Fruit fly (Drosophila melanogaster) whole organism, embryonic: ENCODE results near the gene Df31.

ENCODE experiments used
- Awh ChIP-seq: fragments of 200-800 bp; sonication (Bioruptor generic); IDR thresholded peaks from 2 replicates; pipeline ENCODE4, ENCODE4 v1.3.6; 2022; ENCODE audit warnings: missing biosample characterization, missing genetic modification characterization
- Blimp-1 ChIP-seq: fragments of 200-800 bp; sonication (Bioruptor generic); optimal IDR thresholded peaks from 3 replicates; lab custom pipeline; 2018; ENCODE audit warnings: missing biosample characterization, missing genetic modification characterization, mild to moderate bottlenecking, moderate library complexity, missing genetic modification reagents
- CG10366 ChIP-seq: fragments of 200-800 bp; sonication (Bioruptor generic); IDR thresholded peaks from 2 replicates; pipeline ENCODE4 v1.3.6; 2022; ENCODE audit warnings: missing biosample characterization, missing genetic modification characterization
- CG11247 ChIP-seq: fragments of 200-800 bp; sonication (Bioruptor generic); IDR thresholded peaks from 2 replicates; pipeline ENCODE4 v1.3.6; 2022; ENCODE audit warnings: missing biosample characterization, missing genetic modification characterization
- CG11398 ChIP-seq: fragments of 200-800 bp; sonication (Bioruptor generic); optimal IDR thresholded peaks from 2 replicates; lab custom pipeline; 2016; ENCODE audit warnings: missing biosample characterization, missing genetic modification characterization
- CG11560 ChIP-seq: fragments of 200-800 bp; sonication (Bioruptor generic); IDR thresholded peaks from 3 replicates; pipeline ENCODE4 v1.3.6; 2022; ENCODE audit warnings: missing biosample characterization, missing genetic modification characterization
- CG11695 ChIP-seq: fragments of 200-800 bp; sonication (Bioruptor generic); IDR thresholded peaks from 3 replicates; pipeline ENCODE4 v1.3.6; 2022; ENCODE audit warnings: missing biosample characterization, missing genetic modification characterization
- CG12744 ChIP-seq: fragments of 200-800 bp; sonication (Bioruptor generic); optimal IDR thresholded peaks from 2 replicates; lab custom pipeline; 2016; ENCODE audit warnings: missing biosample characterization, missing genetic modification characterization
- CG13624 ChIP-seq: fragments of 200-800 bp; sonication (Bioruptor generic); optimal IDR thresholded peaks from 2 replicates; lab custom pipeline; 2016; ENCODE audit warnings: missing biosample characterization, missing genetic modification characterization
- CG13775 ChIP-seq: fragments of 200-800 bp; sonication (Bioruptor generic); optimal IDR thresholded peaks from 3 replicates; lab custom pipeline; 2017; ENCODE audit warnings: missing biosample characterization, mild to moderate bottlenecking, missing genetic modification characterization
- CG14014 ChIP-seq: fragments of 200-800 bp; sonication (Bioruptor generic); IDR thresholded peaks from 2 replicates; pipeline ENCODE4 v1.3.6; 2022; ENCODE audit warnings: missing biosample characterization, missing genetic modification characterization
- CG16815 ChIP-seq: fragments of 200-800 bp; sonication (Bioruptor generic); optimal IDR thresholded peaks from 3 replicates; lab custom pipeline; 2017; ENCODE audit warnings: missing biosample characterization, mild to moderate bottlenecking, missing genetic modification characterization
- CG16863 ChIP-seq: fragments of 200-800 bp; sonication (Bioruptor generic); optimal IDR thresholded peaks from 3 replicates; lab custom pipeline; 2016; ENCODE audit warnings: missing biosample characterization, missing genetic modification characterization
- CG2875 ChIP-seq: fragments of 200-800 bp; sonication (Bioruptor generic); optimal IDR thresholded peaks from 2 replicates; lab custom pipeline; 2017; ENCODE audit warnings: missing biosample characterization, mild to moderate bottlenecking, missing genetic modification characterization, missing genetic modification reagents
- CG31365 ChIP-seq: fragments of 200-800 bp; sonication (Bioruptor generic); optimal IDR thresholded peaks from 2 replicates; lab custom pipeline; 2018; ENCODE audit warnings: missing biosample characterization, mild to moderate bottlenecking, missing genetic modification characterization
- CG31388 ChIP-seq: fragments of 200-800 bp; sonication (Bioruptor generic); optimal IDR thresholded peaks from 2 replicates; lab custom pipeline; 2016; ENCODE audit warnings: missing biosample characterization, missing genetic modification characterization
- CG32532 ChIP-seq: fragments of 200-800 bp; sonication (Bioruptor generic); IDR thresholded peaks from 2 replicates; pipeline ENCODE4 v1.3.6; 2022; ENCODE audit warnings: missing biosample characterization, missing genetic modification characterization
- CG3726 ChIP-seq: fragments of 200-800 bp; sonication (Bioruptor generic); IDR thresholded peaks from 3 replicates; pipeline ENCODE4, ENCODE4 v1.3.6; 2022; ENCODE audit warnings: missing biosample characterization, missing genetic modification characterization
- CG4854 ChIP-seq: fragments of 200-800 bp; sonication (Bioruptor generic); optimal IDR thresholded peaks from 2 replicates; lab custom pipeline; 2016; ENCODE audit warnings: missing biosample characterization, missing genetic modification characterization, inconsistent platforms
- CG5245 ChIP-seq: fragments of 200-800 bp; sonication (Bioruptor generic); optimal IDR thresholded peaks from 3 replicates; lab custom pipeline; 2016; ENCODE audit warnings: missing biosample characterization, missing genetic modification characterization
- CG8359 ChIP-seq: fragments of 200-800 bp; sonication (Bioruptor generic); optimal IDR thresholded peaks from 2 replicates; lab custom pipeline; 2017; ENCODE audit warnings: missing biosample characterization, mild to moderate bottlenecking, missing genetic modification characterization, borderline replicate concordance
- CG8478 ChIP-seq: fragments of >200 bp; optimal IDR thresholded peaks from 2 replicates; lab custom pipeline; 2018
- CG9932 ChIP-seq: fragments of 200-800 bp; sonication (Bioruptor generic); IDR thresholded peaks from 2 replicates; pipeline ENCODE4 v1.3.6; 2022; ENCODE audit warnings: missing biosample characterization, missing genetic modification characterization
- CoRest ChIP-seq: fragments of 200-800 bp; sonication (Bioruptor generic); optimal IDR thresholded peaks from 3 replicates; lab custom pipeline; 2018; ENCODE audit warnings: missing biosample characterization, mild to moderate bottlenecking, missing genetic modification characterization, moderate library complexity
- Dfd ChIP-seq, 2 experiments: fragments of >200 bp; optimal IDR thresholded peaks; 2 replicates each; lab custom pipeline; 2017; ENCODE audit warnings: missing biosample characterization in 2 of 2, missing genetic modification characterization in 2 of 2
- Fer1 ChIP-seq: fragments of 200-800 bp; sonication (Bioruptor generic); optimal IDR thresholded peaks from 2 replicates; lab custom pipeline; 2017; ENCODE audit warnings: missing biosample characterization, mild to moderate bottlenecking, missing genetic modification characterization
- HLHmδ ChIP-seq: fragments of 200-800 bp; sonication (Bioruptor generic); optimal IDR thresholded peaks from 2 replicates; lab custom pipeline; 2018; ENCODE audit warnings: missing biosample characterization, mild to moderate bottlenecking, missing genetic modification characterization, moderate library complexity
- Hmx ChIP-seq: fragments of 200-800 bp; sonication (Bioruptor generic); optimal IDR thresholded peaks from 2 replicates; lab custom pipeline; 2016; ENCODE audit warnings: missing biosample characterization, missing genetic modification characterization
- Jarid2 ChIP-seq: fragments of 200-800 bp; sonication (Bioruptor generic); optimal IDR thresholded peaks from 3 replicates; lab custom pipeline; 2017; ENCODE audit warnings: mild to moderate bottlenecking, missing biosample characterization, missing genetic modification reagents, missing genetic modification characterization
- Lhr ChIP-seq: fragments of 200-800 bp; sonication (Bioruptor generic); optimal IDR thresholded peaks from 3 replicates; lab custom pipeline; 2017; ENCODE audit warnings: mild to moderate bottlenecking, missing biosample characterization, missing genetic modification reagents, missing genetic modification characterization
- Mes4 ChIP-seq: fragments of 200-800 bp; sonication (Bioruptor generic); optimal IDR thresholded peaks from 2 replicates; lab custom pipeline; 2016; ENCODE audit warnings: missing biosample characterization, missing genetic modification characterization
- Pdp1 ChIP-seq, 2 experiments: fragments of 200-800 bp; sonication (Bioruptor generic); optimal IDR thresholded peaks; 3 replicates each; lab custom pipeline; 2016; ENCODE audit warnings: missing biosample characterization in 2 of 2, missing genetic modification characterization in 2 of 2, mild to moderate bottlenecking in 1 of 2, moderate library complexity in 1 of 2
- Poxn ChIP-seq: fragments of 200-800 bp; sonication (Bioruptor generic); IDR thresholded peaks from 2 replicates; pipeline ENCODE4 v1.3.6; 2022; ENCODE audit warnings: missing biosample characterization, missing genetic modification characterization
- Scr ChIP-seq: fragments of 200-800 bp; sonication (Bioruptor generic); IDR thresholded peaks from 2 replicates; pipeline ENCODE4 v1.3.6; 2022; ENCODE audit warnings: missing biosample characterization, missing genetic modification characterization; ENCODE audit not compliant: partially characterized antibody
- Tbp ChIP-seq: fragments of >200 bp; optimal IDR thresholded peaks from 2 replicates; lab custom pipeline; 2018; ENCODE audit warnings: missing biosample characterization, missing genetic modification characterization
- Usf ChIP-seq: fragments of 200-800 bp; sonication (Bioruptor generic); optimal IDR thresholded peaks from 2 replicates; lab custom pipeline; 2017; ENCODE audit warnings: missing genotype, missing biosample characterization, missing genetic modification characterization
- Vsx1 ChIP-seq: fragments of 200-800 bp; sonication (Bioruptor generic); optimal IDR thresholded peaks from 2 replicates; lab custom pipeline; 2017; ENCODE audit warnings: missing biosample characterization, mild to moderate bottlenecking, missing genetic modification characterization, missing genetic modification reagents
- ato ChIP-seq: fragments of 200-800 bp; sonication (Bioruptor generic); IDR thresholded peaks from 2 replicates; pipeline ENCODE4 v1.3.6; 2022; ENCODE audit warnings: missing biosample characterization, missing genetic modification characterization; ENCODE audit not compliant: partially characterized antibody
- bsh ChIP-seq, 2 experiments: fragments of 200-800 bp; sonication (Bioruptor generic); optimal IDR thresholded peaks; 2 replicates each; lab custom pipeline; 2017 to 2018; ENCODE audit warnings: mild to moderate bottlenecking in 2 of 2, missing biosample characterization in 2 of 2, missing genetic modification characterization in 2 of 2, moderate library complexity in 1 of 2
- en ChIP-seq: fragments of 200-800 bp; sonication (Bioruptor generic); optimal IDR thresholded peaks from 2 replicates; lab custom pipeline; 2016; ENCODE audit warnings: missing biosample characterization, missing genetic modification characterization
- fru ChIP-seq: fragments of >200 bp; optimal IDR thresholded peaks from 2 replicates; lab custom pipeline; 2017
- ftz-f1 ChIP-seq: fragments of 200-800 bp; sonication (Bioruptor generic); optimal IDR thresholded peaks from 2 replicates; lab custom pipeline; 2016; ENCODE audit warnings: missing biosample characterization, missing genetic modification characterization
- gt ChIP-seq: fragments of 200-800 bp; sonication (Bioruptor generic); IDR thresholded peaks from 2 replicates; pipeline ENCODE4 v1.3.6; 2022; ENCODE audit warnings: missing biosample characterization, missing genetic modification characterization
- ham ChIP-seq: fragments of 200-800 bp; sonication (Bioruptor generic); IDR thresholded peaks from 2 replicates; pipeline ENCODE4 v1.3.6; 2022; ENCODE audit warnings: missing biosample characterization, missing genetic modification characterization
- jumu ChIP-seq: fragments of 200-800 bp; sonication (Bioruptor generic); optimal IDR thresholded peaks from 3 replicates; lab custom pipeline; 2016; ENCODE audit warnings: missing biosample characterization, missing genetic modification characterization
- kah ChIP-seq: fragments of 200-800 bp; sonication (Bioruptor generic); optimal IDR thresholded peaks from 2 replicates; lab custom pipeline; 2018; ENCODE audit warnings: missing biosample characterization, mild to moderate bottlenecking, missing genetic modification characterization
- lmd ChIP-seq: fragments of 200-800 bp; sonication (Bioruptor generic); IDR thresholded peaks from 2 replicates; pipeline ENCODE4 v1.3.6; 2022; ENCODE audit warnings: missing biosample characterization, missing genetic modification characterization
- nmo ChIP-seq: fragments of 200-800 bp; sonication (Bioruptor generic); optimal IDR thresholded peaks from 2 replicates; lab custom pipeline; 2018; ENCODE audit warnings: missing biosample characterization, mild to moderate bottlenecking, missing genetic modification characterization, moderate library complexity
- onecut ChIP-seq: fragments of 200-800 bp; sonication (Bioruptor generic); IDR thresholded peaks from 2 replicates; pipeline ENCODE4 v1.3.6; 2022; ENCODE audit warnings: missing biosample characterization, missing genetic modification characterization
- sisA ChIP-seq: fragments of 200-800 bp; sonication (Bioruptor generic); IDR thresholded peaks from 2 replicates; pipeline ENCODE4 v1.3.6; 2022; ENCODE audit warnings: missing biosample characterization, missing genetic modification characterization
- sob ChIP-seq: fragments of 200-800 bp; sonication (Bioruptor generic); IDR thresholded peaks from 2 replicates; pipeline ENCODE4 v1.3.6; 2022; ENCODE audit warnings: missing biosample characterization, missing genetic modification characterization

The Df31 gene

dm6 chr2L:21629814-21630562 is at the start of gene Df31:
Gene Df31, minus strand, starts transcription at chr2L:21629932.
- TF ChIP-seq sob (GFP tag; lab: Robert Waterston, UW) (peak; percentile 92), CG9932 (GFP tag; lab: Robert Waterston, UW) (no peak; the same call in 1 of the 2 replicates), Blimp-1 (GFP tag; lab: Kevin White, UChicago) (peak; percentile 43), CG2875 (GFP tag; lab: Kevin White, UChicago) (peak; percentile 40), CG16863 (GFP tag; lab: Kevin White, UChicago) (peak; percentile 37), CG31388 (GFP tag; lab: Kevin White, UChicago) (no peak), CG12744 (peak; percentile 48), nmo (GFP tag; lab: Kevin White, UChicago) (peak; percentile 45), ham (no peak), CG11560 (tag; lab: Robert Waterston, UW) (no peak), gt (GFP tag; lab: Robert Waterston, UW) (no peak), CG13624 (GFP tag; lab: Kevin White, UChicago) (no peak), sisA (GFP tag; lab: Robert Waterston, UW) (no peak), CG8359 (GFP tag; lab: Kevin White, UChicago) (no peak), Awh (GFP tag; lab: Robert Waterston, UW) (no peak), onecut (peak; percentile 56), Jarid2 (peak; percentile 65), ftz-f1 (GFP tag; lab: Kevin White, UChicago) (peak; percentile 41), CG3726 (GFP tag; lab: Robert Waterston, UW) (no peak), Lhr (peak; percentile 76), en (peak; percentile 28), bsh (GFP tag; optimal IDR thresholded peaks at IDR 0.05; lab: Kevin White, UChicago) (peak in 1 of 2 experiments; percentile 46), Scr (GFP tag; lab: Robert Waterston, UW) (peak; percentile 88), CoRest (tag; lab: Kevin White, UChicago) (peak; percentile 49), Hmx (GFP tag; lab: Kevin White, UChicago) (no peak), CG11247 (GFP tag; lab: Robert Waterston, UW) (no peak), lmd (GFP tag; lab: Robert Waterston, UW) (no peak), ato (GFP tag; lab: Robert Waterston, UW) (peak; percentile 87), CG4854 (GFP tag; lab: Kevin White, UChicago) (peak; percentile 38), Tbp (GFP tag; lab: Kevin White, UChicago) (peak; percentile 95), CG10366 (peak; percentile 51), CG11695 (GFP tag; lab: Robert Waterston, UW) (no peak), jumu (GFP tag; lab: Kevin White, UChicago) (peak; percentile 9), Poxn (GFP tag; lab: Robert Waterston, UW) (no peak), CG14014 (GFP tag; lab: Robert Waterston, UW) (peak; percentile 60; the same call in 1 of the 2 replicates), HLHmδ (GFP tag; lab: Kevin White, UChicago) (peak; percentile 50), Dfd (GFP tag; optimal IDR thresholded peaks at IDR 0.05; lab: Kevin White, UChicago) (no peak), fru (lab: Kevin White, UChicago) (no peak), Mes4 (GFP tag; lab: Kevin White, UChicago) (peak; percentile 15), CG31365 (tag; lab: Kevin White, UChicago) (no peak), CG32532 (peak; percentile 78), CG11398 (GFP tag; lab: Kevin White, UChicago) (no peak), Fer1 (peak; percentile 59), Vsx1 (GFP tag; lab: Kevin White, UChicago) (peak; percentile 16), CG13775 (GFP tag; lab: Kevin White, UChicago) (peak; percentile 47), CG8478 (no peak), kah (GFP tag; lab: Kevin White, UChicago) (no peak), CG5245 (GFP tag; lab: Kevin White, UChicago) (peak; percentile 50), Usf (no peak), CG16815 (GFP tag; lab: Kevin White, UChicago) (no peak), Pdp1 (GFP tag; optimal IDR thresholded peaks at IDR 0.05; lab: Kevin White, UChicago) (peak; percentile 27 to 54)
